Worm (Caenorhabditis elegans): Measurements from ENCODE around the gene Y67D8A.2.

- TF ChIP-seq tab-1 (GFP tag; IDR thresholded peaks at IDR 0.05) (no peak), klf-2 (GFP tag; conservative IDR thresholded peaks at IDR 0.05) (no peak), med-1 (GFP tag; optimal IDR thresholded peaks at IDR 0.05; ENCODE audit: insufficient read depth) (no peak), ztf-29 (GFP tag; IDR thresholded peaks at IDR 0.05) (no peak), ref-1 (GFP tag; conservative IDR thresholded peaks at IDR 0.05) (no peak), ztf-23 (GFP tag; IDR thresholded peaks at IDR 0.05) (no peak), T22C8.4 (GFP tag; IDR thresholded peaks at IDR 0.05) (no peak), cog-1 (tag; optimal IDR thresholded peaks at IDR 0.05) (no peak)
Measured at ce11 chrIV:3267581-3267980, 45.3 kb downstream of the Y67D8A.2 start, which contains the start of gene clec-173.
